Fruit fly (Drosophila melanogaster): ENCODE measurements around the gene CG6310.

CG6310 gene

dm6 chr3L:11070372-11070854, 749 bp upstream of the CG6310 start, which contains the start of gene Mocs1 (continued):
- TF ChIP-seq odd (GFP tag; optimal IDR thresholded peaks at IDR 0.05) (no peak), Usf (GFP tag; optimal IDR thresholded peaks at IDR 0.05) (no peak), scrt (GFP tag; optimal IDR thresholded peaks at IDR 0.05) (no peak), lilli (GFP tag; optimal IDR thresholded peaks at IDR 0.05) (no peak), slp2 (GFP tag; optimal IDR thresholded peaks at IDR 0.05) (no peak), CG15696 (tag; optimal IDR thresholded peaks at IDR 0.05) (no peak), bowl (GFP tag; IDR thresholded peaks at IDR 0.05) (no peak), CG18262 (tag; optimal IDR thresholded peaks at IDR 0.05) (no peak), CG10274 (GFP tag; optimal IDR thresholded peaks at IDR 0.05) (no peak), pnt (GFP tag; optimal IDR thresholded peaks at IDR 0.05) (no peak), HmgD (GFP tag; optimal IDR thresholded peaks at IDR 0.05) (no peak), nerfin-1 (tag; optimal IDR thresholded peaks at IDR 0.05) (no peak), Atf3 (GFP tag; optimal IDR thresholded peaks at IDR 0.05) (no peak), Dll (GFP tag; IDR thresholded peaks at IDR 0.05; ENCODE audit: partially characterized antibody) (no peak), ftz-f1 (GFP tag; optimal IDR thresholded peaks at IDR 0.05) (peak; percentile 40), tin (GFP tag; optimal IDR thresholded peaks at IDR 0.05) (no peak), CG9609 (GFP tag; optimal IDR thresholded peaks at IDR 0.05) (no peak), CG17612 (GFP tag; IDR thresholded peaks at IDR 0.05) (no peak), CG8765 (GFP tag; IDR thresholded peaks at IDR 0.05) (no peak), CG9876 (GFP tag; optimal IDR thresholded peaks at IDR 0.05) (no peak), repo (GFP tag; optimal IDR thresholded peaks at IDR 0.05) (no peak), eve (GFP tag; optimal IDR thresholded peaks at IDR 0.05) (no peak), Side (GFP tag; optimal IDR thresholded peaks at IDR 0.05) (no peak), Dad (GFP tag; optimal IDR thresholded peaks at IDR 0.05) (no peak), CG13424 (tag; optimal IDR thresholded peaks at IDR 0.05) (no peak), gce (GFP tag; IDR thresholded peaks at IDR 0.05) (no peak), btn (GFP tag; optimal IDR thresholded peaks at IDR 0.05) (no peak), cg (GFP tag; optimal IDR thresholded peaks at IDR 0.05) (no peak), ham (GFP tag; IDR thresholded peaks at IDR 0.05) (no peak), D19A (tag; optimal IDR thresholded peaks at IDR 0.05) (no peak), CG30020 (tag; optimal IDR thresholded peaks at IDR 0.05) (no peak), CrebB (tag; optimal IDR thresholded peaks at IDR 0.05) (no peak), CG2889 (GFP tag; IDR thresholded peaks at IDR 0.05) (no peak), Camta (GFP tag; optimal IDR thresholded peaks at IDR 0.05) (no peak), CG5180 (GFP tag; optimal IDR thresholded peaks at IDR 0.05) (no peak), CG18011 (GFP tag; optimal IDR thresholded peaks at IDR 0.05) (no peak), toy (GFP tag; IDR thresholded peaks at IDR 0.05) (no peak), dpn (GFP tag; optimal IDR thresholded peaks at IDR 0.05) (no peak), CG2120 (GFP tag; optimal IDR thresholded peaks at IDR 0.05) (no peak), CG11504 (tag; optimal IDR thresholded peaks at IDR 0.05) (no peak), CG17361 (GFP tag; IDR thresholded peaks at IDR 0.05) (no peak), CoRest (tag; optimal IDR thresholded peaks at IDR 0.05) (no peak), al (GFP tag; IDR thresholded peaks at IDR 0.05) (no peak), sqz (GFP tag; optimal IDR thresholded peaks at IDR 0.05) (no peak), insv (GFP tag; optimal IDR thresholded peaks at IDR 0.05) (no peak), run (tag; optimal IDR thresholded peaks at IDR 0.05) (no peak), Lpt (GFP tag; optimal IDR thresholded peaks at IDR 0.05) (no peak), Pdp1 (GFP tag; optimal IDR thresholded peaks at IDR 0.05) (peak in 1 of 2 experiments; percentile 96), CG4854 (GFP tag; optimal IDR thresholded peaks at IDR 0.05) (no peak), Nf-YA (GFP tag; IDR thresholded peaks at IDR 0.05) (no peak), Myb (GFP tag; optimal IDR thresholded peaks at IDR 0.05) (no peak), CG12219 (GFP tag; optimal IDR thresholded peaks at IDR 0.05) (no peak), Dip3 (GFP tag; optimal IDR thresholded peaks at IDR 0.05) (no peak)
